Worm (Caenorhabditis elegans): Measurements from ENCODE around the gene Y57E12B.10.

Gene Y57E12B.10

ce11 chrV:6893681-6894080, 42.1 kb downstream of the Y57E12B.10 start (continued):
- TF ChIP-seq nhr-12 (tag; optimal IDR thresholded peaks at IDR 0.05) (no peak), dsc-1 (tag; optimal IDR thresholded peaks at IDR 0.05) (no peak), dpl-1 (GFP tag; optimal IDR thresholded peaks at IDR 0.05) (no peak), pqm-1 (tag; optimal IDR thresholded peaks at IDR 0.05) (no peak)

- TF ChIP-seq ets-5 (GFP tag; IDR thresholded peaks at IDR 0.05) (no peak), fkh-10 (GFP tag; optimal IDR thresholded peaks at IDR 0.05) (no peak), tlp-1 (tag; optimal IDR thresholded peaks at IDR 0.05) (no peak), blmp-1 (tag; optimal IDR thresholded peaks at IDR 0.05) (no peak), sup-37 (GFP tag; optimal IDR thresholded peaks at IDR 0.05) (no peak), nhr-28 (tag; optimal IDR thresholded peaks at IDR 0.05) (no peak), mef-2 (tag; optimal IDR thresholded peaks at IDR 0.05) (no peak), aha-1 (tag; optimal IDR thresholded peaks at IDR 0.05) (no peak), C04F5.9 (tag; optimal IDR thresholded peaks at IDR 0.05) (no peak), unc-86 (tag; optimal IDR thresholded peaks at IDR 0.05) (no peak), C34B4.2 (tag; optimal IDR thresholded peaks at IDR 0.05) (no peak), nhr-85 (tag) (peak; percentile 20), unc-62 (GFP tag; optimal IDR thresholded peaks at IDR 0.05) (no peak), grh-1 (GFP tag; IDR thresholded peaks at IDR 0.05) (no peak), fkh-8 (tag; optimal IDR thresholded peaks at IDR 0.05) (no peak), nhr-77 (tag; optimal IDR thresholded peaks at IDR 0.05) (no peak), mdl-1 (tag; optimal IDR thresholded peaks at IDR 0.05) (peak in 1 of 2 experiments; percentile 42), efl-3 (GFP tag; optimal IDR thresholded peaks at IDR 0.05) (no peak), pqm-1 (tag; optimal IDR thresholded peaks at IDR 0.05) (no peak), zip-4 (GFP tag; optimal IDR thresholded peaks at IDR 0.05) (no peak), tbx-2 (tag; optimal IDR thresholded peaks at IDR 0.05) (peak; percentile 39), lin-15B (tag; optimal IDR thresholded peaks at IDR 0.05) (no peak), ces-1 (GFP tag; optimal IDR thresholded peaks at IDR 0.05) (no peak), nhr-84 (tag; optimal IDR thresholded peaks at IDR 0.05) (no peak), fos-1 (tag; optimal IDR thresholded peaks at IDR 0.05) (peak; percentile 50), egl-27 (tag; optimal IDR thresholded peaks at IDR 0.05) (no peak), ztf-11 (tag; optimal IDR thresholded peaks at IDR 0.05) (peak in 1 of 2 experiments; percentile 6), unc-98 (GFP tag; IDR thresholded peaks at IDR 0.05) (no peak), nhr-20 (tag; optimal IDR thresholded peaks at IDR 0.05) (peak; percentile 60), ceh-8 (GFP tag; optimal IDR thresholded peaks at IDR 0.05) (no peak), mab-9 (GFP tag; IDR thresholded peaks at IDR 0.05) (0 out of 2 replicates have a peak, but pooled peaks have one; percentile 14), nhr-237 (tag; optimal IDR thresholded peaks at IDR 0.05) (no peak), nhr-12 (tag; optimal IDR thresholded peaks at IDR 0.05) (no peak), lin-13 (GFP tag; optimal IDR thresholded peaks at IDR 0.05) (no peak), F16B12.6 (tag; optimal IDR thresholded peaks at IDR 0.05) (no peak), elt-2 (tag; optimal IDR thresholded peaks at IDR 0.05) (peak; percentile 9), ceh-63 (GFP tag; optimal IDR thresholded peaks at IDR 0.05) (no peak), sptf-1 (tag; optimal IDR thresholded peaks at IDR 0.05) (no peak), efl-1 (optimal IDR thresholded peaks at IDR 0.05) (peak; percentile 37 to 38), efl-1 (GFP tag; optimal IDR thresholded peaks at IDR 0.05 in 1 of 2) (peak in 1 of 2 experiments; percentile 95), nhr-11 (tag; optimal IDR thresholded peaks at IDR 0.05) (no peak), fkh-4 (tag; optimal IDR thresholded peaks at IDR 0.05; ENCODE audit: borderline replicate concordance) (no peak), lin-14 (GFP tag; optimal IDR thresholded peaks at IDR 0.05) (peak; percentile 55), nhr-47 (tag; optimal IDR thresholded peaks at IDR 0.05) (peak; percentile 62), C16A3.4 (tag; optimal IDR thresholded peaks at IDR 0.05) (peak; percentile 39), hlh-4 (tag; optimal IDR thresholded peaks at IDR 0.05) (no peak), ceh-88 (GFP tag; IDR thresholded peaks at IDR 0.05) (no peak), lir-3 (tag; optimal IDR thresholded peaks at IDR 0.05; ENCODE audit: poor library complexity) (no peak), ceh-82 (tag; optimal IDR thresholded peaks at IDR 0.05) (peak in 2 of 3 experiments; percentile 9 to 33), pag-3 (tag; optimal IDR thresholded peaks at IDR 0.05; ENCODE audit: borderline replicate concordance, insufficient read depth) (no peak)
These were observed 47.0 kb downstream of the Y57E12B.10 start for ce11 chrV:6888828-6889227.
